Worm (Caenorhabditis elegans): Measurements from ENCODE around the gene C14C11.2.
A peak's percentile ranks its signal among the peaks of the same experiment; 100 is the strongest.

Gene C14C11.2

DNA sequence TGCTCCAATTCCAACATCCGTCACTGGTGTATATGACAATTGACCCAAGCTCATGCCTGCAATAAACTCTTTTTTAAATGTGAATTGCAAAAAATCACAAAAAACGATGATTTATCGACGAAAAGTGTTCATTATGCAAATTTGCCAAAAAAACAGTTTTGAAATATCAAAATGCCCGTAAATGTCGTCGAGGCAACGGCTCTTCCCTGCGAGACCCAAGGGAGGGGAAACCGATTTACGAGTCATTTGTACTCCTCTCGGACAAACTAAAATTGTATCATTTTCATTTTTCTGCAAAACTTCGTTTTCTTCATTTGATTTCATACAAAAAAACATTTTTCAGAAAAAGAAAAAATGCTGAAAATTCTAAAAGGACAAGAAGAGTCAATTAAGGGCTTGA lies 23.6 kb downstream of the C14C11.2 start, which contains the start of the genes hmgs-1 and F25B4.4 (continued):
- TF ChIP-seq madf-6 (GFP tag; IDR thresholded peaks at IDR 0.05) (peak; percentile 83), Y95B8A.8 (GFP tag; IDR thresholded peaks at IDR 0.05) (peak; percentile 43; the same call in 1 of the 2 replicates), snpc-4 (GFP tag; optimal IDR thresholded peaks at IDR 0.05) (peak; percentile 48), snpc-4 (tag; optimal IDR thresholded peaks at IDR 0.05) (peak; percentile 15 to 69 (median 47)), nfya-1 (tag; optimal IDR thresholded peaks at IDR 0.05; ENCODE audit: borderline replicate concordance, insufficient read depth) (no peak), pha-4 (tag; optimal IDR thresholded peaks at IDR 0.05) (peak; percentile 68), madf-3 (GFP tag; IDR thresholded peaks at IDR 0.05) (0 out of 2 replicates have a peak, but pooled peaks have one; percentile 30), nfya-2 (GFP tag; IDR thresholded peaks at IDR 0.05) (no peak), snpc-3.4 (tag; optimal IDR thresholded peaks at IDR 0.05) (peak; percentile 51), chd-7 (tag; optimal IDR thresholded peaks at IDR 0.05) (no peak), Y67H2A.10 (GFP tag; conservative IDR thresholded peaks at IDR 0.05) (no peak), ekl-4 (GFP tag; IDR thresholded peaks at IDR 0.05) (peak; percentile 63), mel-28 (tag; optimal IDR thresholded peaks at IDR 0.05; ENCODE audit: borderline replicate concordance) (no peak), Y56A3A.18 (GFP tag; IDR thresholded peaks at IDR 0.05) (no peak), dox-1 (GFP tag; IDR thresholded peaks at IDR 0.05) (peak; percentile 85), tlf-1 (GFP tag; optimal IDR thresholded peaks at IDR 0.05) (peak; percentile 77), pbrm-1 (GFP tag; IDR thresholded peaks at IDR 0.05) (peak; percentile 83), sptf-2 (GFP tag; optimal IDR thresholded peaks at IDR 0.05) (no peak), madf-10 (tag; optimal IDR thresholded peaks at IDR 0.05) (peak; percentile 8), Y53F4B.3 (GFP tag; IDR thresholded peaks at IDR 0.05) (no peak), rpc-1 (optimal IDR thresholded peaks at IDR 0.05) (no peak), rpc-1 (tag; optimal IDR thresholded peaks at IDR 0.05) (no peak), ceh-27 (GFP tag; optimal IDR thresholded peaks at IDR 0.05) (peak; percentile 73), ceh-40 (GFP tag; IDR thresholded peaks at IDR 0.05) (no peak), atf-7 (tag; optimal IDR thresholded peaks at IDR 0.05) (no peak), nhr-90 (tag; optimal IDR thresholded peaks at IDR 0.05) (no peak), mes-4 (tag; optimal IDR thresholded peaks at IDR 0.05) (no peak), lir-1 (GFP tag; conservative IDR thresholded peaks at IDR 0.05) (no peak; the same call in 1 of the 2 replicates), nhr-120 (GFP tag; IDR thresholded peaks at IDR 0.05) (no peak), B0261.1 (tag; optimal IDR thresholded peaks at IDR 0.05) (no peak), rec-8 (tag; optimal IDR thresholded peaks at IDR 0.05) (no peak), nhr-179 (tag; optimal IDR thresholded peaks at IDR 0.05) (no peak), ztf-28 (GFP tag; IDR thresholded peaks at IDR 0.05) (0 out of 2 replicates have a peak, but pooled peaks have one; percentile 54), F22D6.2 (tag; optimal IDR thresholded peaks at IDR 0.05) (no peak), egrh-3 (GFP tag; IDR thresholded peaks at IDR 0.05) (peak; percentile 42), aptf-3 (GFP tag; IDR thresholded peaks at IDR 0.05) (no peak), ets-4 (GFP tag; optimal IDR thresholded peaks at IDR 0.05) (no peak), dpff-1 (tag; optimal IDR thresholded peaks at IDR 0.05) (no peak), F57C9.4 (tag; optimal IDR thresholded peaks at IDR 0.05) (no peak), T07F8.4 (tag; optimal IDR thresholded peaks at IDR 0.05) (no peak), cebp-1 (GFP tag; IDR thresholded peaks at IDR 0.05) (peak; percentile 58; the same call in 1 of the 2 replicates), cebp-1 (tag; optimal IDR thresholded peaks at IDR 0.05) (peak; percentile 84), F23B12.7 (tag; optimal IDR thresholded peaks at IDR 0.05; ENCODE audit: insufficient read depth) (peak; percentile 83), tbp1 (GFP tag; optimal IDR thresholded peaks at IDR 0.05) (peak; percentile 66), ccch-3 (GFP tag; optimal IDR thresholded peaks at IDR 0.05) (no peak), xnd-1 (tag; optimal IDR thresholded peaks at IDR 0.05) (peak; percentile 37), F37B4.10 (GFP tag; IDR thresholded peaks at IDR 0.05) (no peak), nfyb-1 (GFP tag; IDR thresholded peaks at IDR 0.05) (peak; percentile 84), F52B5.7 (tag; optimal IDR thresholded peaks at IDR 0.05) (no peak), ceh-58 (GFP tag; IDR thresholded peaks at IDR 0.05) (no peak)

Data from whole organism, young adult.